Fruit fly (Drosophila melanogaster) whole organism, prepupa: ENCODE data around the gene mtm.

ENCODE experiments used
- Blimp-1 ChIP-seq: fragments of 200-800 bp; sonication (Bioruptor generic); optimal IDR thresholded peaks from 3 replicates; lab custom pipeline; 2017; ENCODE audit warnings: missing biosample characterization, missing genetic modification characterization, mild to moderate bottlenecking, moderate library complexity, missing genetic modification reagents
- CG10631 ChIP-seq: fragments of 200-800 bp; sonication (Bioruptor generic); optimal IDR thresholded peaks from 2 replicates; lab custom pipeline; 2016; ENCODE audit warnings: missing biosample characterization, missing genetic modification characterization
- CG11294 ChIP-seq: fragments of 200-800 bp; sonication (Bioruptor generic); IDR thresholded peaks from 2 replicates; pipeline ENCODE4 v1.3.6; 2022; ENCODE audit warnings: missing biosample characterization, missing genetic modification characterization
- CG15336 ChIP-seq: fragments of 200-800 bp; sonication (Bioruptor generic); IDR thresholded peaks from 2 replicates; pipeline ENCODE4 v1.3.6; 2022; ENCODE audit warnings: missing biosample characterization, missing genetic modification characterization
- CG3032 ChIP-seq: fragments of 200-800 bp; optimal IDR thresholded peaks from 2 replicates; lab custom pipeline; 2019; ENCODE audit warnings: missing biosample characterization, mild to moderate bottlenecking, missing genetic modification characterization, moderate library complexity
- CG31627 ChIP-seq: fragments of 200-800 bp; sonication (Bioruptor generic); optimal IDR thresholded peaks from 3 replicates; lab custom pipeline; 2016; ENCODE audit warnings: missing biosample characterization, missing genetic modification characterization
- CG34406 ChIP-seq: fragments of 200-800 bp; sonication (Bioruptor generic); optimal IDR thresholded peaks from 3 replicates; lab custom pipeline; 2016; ENCODE audit warnings: missing biosample characterization, missing genetic modification characterization
- CG6163 ChIP-seq: fragments of 200-800 bp; sonication (Bioruptor generic); IDR thresholded peaks from 3 replicates; pipeline ENCODE4 v1.3.6; 2022; ENCODE audit warnings: missing biosample characterization, missing genetic modification characterization
- CG6276 ChIP-seq: fragments of 200-800 bp; sonication (Bioruptor generic); optimal IDR thresholded peaks from 2 replicates; lab custom pipeline; 2017; ENCODE audit warnings: missing biosample characterization, mild to moderate bottlenecking, missing genetic modification characterization
- CG6792 ChIP-seq: fragments of 200-800 bp; sonication (Bioruptor generic); optimal IDR thresholded peaks from 3 replicates; lab custom pipeline; 2016; ENCODE audit warnings: missing biosample characterization, missing genetic modification characterization
- CG6854 ChIP-seq: fragments of 200-800 bp; sonication (Bioruptor generic); optimal IDR thresholded peaks from 2 replicates; lab custom pipeline; 2017; ENCODE audit warnings: missing biosample characterization, mild to moderate bottlenecking, missing genetic modification characterization
- CG7368 ChIP-seq: fragments of 200-800 bp; sonication (Bioruptor generic); optimal IDR thresholded peaks from 3 replicates; lab custom pipeline; 2016; ENCODE audit warnings: missing biosample characterization, missing genetic modification characterization
- CG8119 ChIP-seq: fragments of 200-800 bp; sonication (Bioruptor generic); IDR thresholded peaks from 3 replicates; pipeline ENCODE4 v1.3.6; 2022; ENCODE audit warnings: missing biosample characterization, missing genetic modification characterization
- CG9139 ChIP-seq: fragments of 200-800 bp; sonication (Bioruptor generic); optimal IDR thresholded peaks from 3 replicates; lab custom pipeline; 2017; ENCODE audit warnings: missing biosample characterization, mild to moderate bottlenecking, missing genetic modification characterization
- Eip75B ChIP-seq: fragments of 200-800 bp; sonication (Bioruptor generic); optimal IDR thresholded peaks from 3 replicates; lab custom pipeline; 2016; ENCODE audit warnings: missing biosample characterization, missing genetic modification characterization
- Eip93F ChIP-seq: fragments of 200-800 bp; sonication (Bioruptor generic); optimal IDR thresholded peaks from 2 replicates; lab custom pipeline; 2016; ENCODE audit warnings: missing biosample characterization, mild to moderate bottlenecking, missing genetic modification characterization
- Ets21C ChIP-seq: fragments of 200-800 bp; sonication (Bioruptor generic); optimal IDR thresholded peaks from 3 replicates; lab custom pipeline; 2016; ENCODE audit warnings: missing biosample characterization, missing genetic modification characterization
- Gug ChIP-seq: fragments of 200-800 bp; sonication (Bioruptor generic); IDR thresholded peaks from 2 replicates; pipeline ENCODE4 v1.3.6; 2022; ENCODE audit warnings: missing biosample characterization, missing genetic modification characterization
- Hr38 ChIP-seq: sonication (Bioruptor generic); optimal IDR thresholded peaks from 2 replicates; lab custom pipeline; 2016; ENCODE audit warnings: missing biosample characterization, missing genetic modification characterization
- Lpt ChIP-seq: fragments of 200-800 bp; sonication (Bioruptor generic); optimal IDR thresholded peaks from 3 replicates; lab custom pipeline; 2016; ENCODE audit warnings: missing biosample characterization, missing genetic modification characterization
- Met ChIP-seq: fragments of 200-800 bp; sonication (Bioruptor generic); optimal IDR thresholded peaks from 3 replicates; lab custom pipeline; 2016; ENCODE audit warnings: missing biosample characterization, missing genetic modification characterization
- Smox ChIP-seq: fragments of 200-800 bp; sonication (Bioruptor generic); optimal IDR thresholded peaks from 3 replicates; lab custom pipeline; 2016; ENCODE audit warnings: missing biosample characterization, missing genetic modification characterization
- Sox102F ChIP-seq: fragments of 200-800 bp; sonication (Bioruptor generic); optimal IDR thresholded peaks from 2 replicates; lab custom pipeline; 2016; ENCODE audit warnings: missing biosample characterization, mild to moderate bottlenecking, missing genetic modification characterization
- Sox15 ChIP-seq: fragments of 200-800 bp; sonication (Bioruptor generic); optimal IDR thresholded peaks from 3 replicates; lab custom pipeline; 2016; ENCODE audit warnings: missing biosample characterization, missing genetic modification characterization
- achi ChIP-seq: fragments of 200-800 bp; sonication (Bioruptor generic); optimal IDR thresholded peaks from 3 replicates; lab custom pipeline; 2016; ENCODE audit warnings: missing biosample characterization, missing genetic modification characterization
- acj6 ChIP-seq: fragments of 200-800 bp; sonication (Bioruptor generic); optimal IDR thresholded peaks from 3 replicates; lab custom pipeline; 2016; ENCODE audit warnings: missing biosample characterization, missing genetic modification characterization
- dac ChIP-seq: fragments of 200-800 bp; sonication (Bioruptor generic); optimal IDR thresholded peaks from 2 replicates; lab custom pipeline; 2017; ENCODE audit warnings: missing biosample characterization, mild to moderate bottlenecking, missing genetic modification characterization
- dsx ChIP-seq: fragments of 200-800 bp; optimal IDR thresholded peaks from 3 replicates; lab custom pipeline; 2019; ENCODE audit warnings: missing biosample characterization, mild to moderate bottlenecking, missing genetic modification characterization, moderate library complexity; ENCODE audit not compliant: poor library complexity, severe bottlenecking
- eg ChIP-seq: fragments of 200-800 bp; sonication (Bioruptor generic); IDR thresholded peaks from 3 replicates; pipeline ENCODE4 v1.3.6; 2022; ENCODE audit warnings: missing biosample characterization, missing genetic modification characterization
- fd59A ChIP-seq: fragments of 200-800 bp; sonication (Bioruptor generic); optimal IDR thresholded peaks from 2 replicates; lab custom pipeline; 2017; ENCODE audit warnings: missing biosample characterization, mild to moderate bottlenecking, missing genetic modification characterization, missing genetic modification reagents
- fd85E ChIP-seq: fragments of 200-800 bp; sonication (Bioruptor generic); optimal IDR thresholded peaks from 3 replicates; lab custom pipeline; 2016; ENCODE audit warnings: missing biosample characterization, missing genetic modification characterization
- lz ChIP-seq: fragments of 200-800 bp; sonication (Bioruptor generic); optimal IDR thresholded peaks from 3 replicates; lab custom pipeline; 2016; ENCODE audit warnings: missing biosample characterization, missing genetic modification characterization
- pdm3 ChIP-seq: fragments of 200-800 bp; sonication (Bioruptor generic); optimal IDR thresholded peaks from 3 replicates; lab custom pipeline; 2016; ENCODE audit warnings: missing biosample characterization, missing genetic modification characterization
- salr ChIP-seq, 2 experiments: fragments of 200-800 bp; sonication (Bioruptor generic); optimal IDR thresholded peaks; 3 replicates each; lab custom pipeline; 2016 to 2018; ENCODE audit warnings: missing biosample characterization in 2 of 2, missing genetic modification characterization in 2 of 2, mild to moderate bottlenecking in 1 of 2
- spab ChIP-seq: fragments of 200-800 bp; sonication (Bioruptor generic); optimal IDR thresholded peaks from 2 replicates; lab custom pipeline; 2017; ENCODE audit warnings: missing biosample characterization, mild to moderate bottlenecking, missing genetic modification characterization, missing genetic modification reagents
- ss ChIP-seq, 2 experiments: fragments of 200-800 bp; sonication (Bioruptor generic); optimal IDR thresholded peaks; 2 replicates in 1 of 2; 3 replicates in 1 of 2; lab custom pipeline; 2017 to 2018; ENCODE audit warnings: mild to moderate bottlenecking in 2 of 2, missing biosample characterization in 2 of 2, missing genetic modification characterization in 2 of 2, moderate library complexity in 1 of 2
- svp ChIP-seq: fragments of 200-800 bp; sonication (Bioruptor generic); peaks from one replicate; lab custom pipeline; 2016; ENCODE audit warnings: missing biosample characterization, missing genetic modification characterization
- vri ChIP-seq: fragments of 200-800 bp; sonication (Bioruptor generic); optimal IDR thresholded peaks from 3 replicates; lab custom pipeline; 2016; ENCODE audit warnings: missing biosample characterization, mild to moderate bottlenecking, missing genetic modification characterization

The mtm gene

dm6 chr2L:6019352-6020131 lies 17.3 kb downstream of the mtm start, which contains the start of gene H2.0 (continued):
- peak; percentile 3 for TF ChIP-seq CG7368 (GFP tag; lab: Kevin White, UChicago)
- TF ChIP-seq CG10631 (GFP tag; lab: Kevin White, UChicago) = peak; percentile 71
- peak; percentile 73 for TF ChIP-seq achi
- TF ChIP-seq Hr38 = no peak
- peak; percentile 31 to 72 for TF ChIP-seq ss (GFP tag; optimal IDR thresholded peaks at IDR 0.05; lab: Kevin White, UChicago)
- TF ChIP-seq CG15336 (GFP tag; lab: Robert Waterston, UW) = peak; percentile 68
- peak; percentile 51; the same call in 1 of the 3 replicates for TF ChIP-seq CG6163
- peak; percentile 67 for TF ChIP-seq Ets21C (GFP tag; lab: Kevin White, UChicago)
- TF ChIP-seq lz (GFP tag; lab: Kevin White, UChicago) = peak; percentile 75
- peak; percentile 44 for TF ChIP-seq CG9139 (GFP tag; lab: Kevin White, UChicago)
- TF ChIP-seq CG34406 (GFP tag; lab: Kevin White, UChicago) = peak; percentile 58
- peak; percentile 51 for TF ChIP-seq vri (GFP tag; lab: Kevin White, UChicago)
- TF ChIP-seq acj6 (GFP tag; lab: Kevin White, UChicago) = peak; percentile 68
- TF ChIP-seq dsx = no peak
- no peak for TF ChIP-seq CG11294 (GFP tag; lab: Robert Waterston, UW)
- peak; percentile 55 for TF ChIP-seq Sox102F (GFP tag; lab: Kevin White, UChicago)
- TF ChIP-seq CG6792 (GFP tag; lab: Kevin White, UChicago) = peak; percentile 70
- peak; percentile 91 for TF ChIP-seq svp (GFP tag; lab: Kevin White, UChicago)
- TF ChIP-seq fd59A (GFP tag; lab: Kevin White, UChicago) = peak; percentile 64
- TF ChIP-seq Eip93F (GFP tag; lab: Kevin White, UChicago) = no peak
- TF ChIP-seq Smox (GFP tag; lab: Kevin White, UChicago) = peak; percentile 69
- TF ChIP-seq dac = peak; percentile 42
- peak in 1 of 2 experiments; percentile 64 for TF ChIP-seq salr (GFP tag; optimal IDR thresholded peaks at IDR 0.05; lab: Kevin White, UChicago)
- 0 out of 3 replicates have a peak, but pooled peaks have one; percentile 8 for TF ChIP-seq eg (GFP tag; lab: Robert Waterston, UW)
- no peak for TF ChIP-seq CG6854 (GFP tag; lab: Kevin White, UChicago)
- no peak for TF ChIP-seq CG3032
- TF ChIP-seq, all 60 proteins: peak for 51

dm6 chr2L:6013071-6013417 lies 23.8 kb downstream of the mtm start:
- TF ChIP-seq Sox15 (GFP tag; lab: Kevin White, UChicago) = no peak
- TF ChIP-seq Lpt (GFP tag; lab: Kevin White, UChicago) = no peak
- no peak for TF ChIP-seq pdm3 (GFP tag; lab: Kevin White, UChicago)
- TF ChIP-seq Blimp-1 (GFP tag; lab: Kevin White, UChicago) = no peak
- TF ChIP-seq Gug (GFP tag; lab: Robert Waterston, UW) = no peak
- TF ChIP-seq spab (GFP tag; lab: Kevin White, UChicago) = no peak
- TF ChIP-seq achi = no peak
- TF ChIP-seq eg (GFP tag; lab: Robert Waterston, UW) = no peak
- TF ChIP-seq CG10631 (GFP tag; lab: Kevin White, UChicago) = no peak
- no peak for TF ChIP-seq CG6276 (GFP tag; lab: Kevin White, UChicago)
- no peak for TF ChIP-seq CG8119 (GFP tag; lab: Robert Waterston, UW)
- TF ChIP-seq Met = no peak
- TF ChIP-seq, all 60 proteins: peak for 0

- no peak for TF ChIP-seq Sox15 (GFP tag; lab: Kevin White, UChicago)
- TF ChIP-seq CG31627 (GFP tag; lab: Kevin White, UChicago) = no peak
- no peak for TF ChIP-seq Sox102F (GFP tag; lab: Kevin White, UChicago)
- no peak for TF ChIP-seq Met
- TF ChIP-seq Eip75B (GFP tag; lab: Kevin White, UChicago) = no peak
- no peak for TF ChIP-seq fd85E (GFP tag; lab: Kevin White, UChicago)
- no peak for TF ChIP-seq eg (GFP tag; lab: Robert Waterston, UW)
Measured at dm6 chr2L:6012303-6013070, 24.3 kb downstream of the mtm start, which contains the start of gene CG9098. Gene CG9098 (minus strand): TSS chr2L:6012338.
